Worm (Caenorhabditis elegans) whole organism, young adult: ENCODE data around the gene vrk-1.

Experiments used
- F23B12.7 ChIP-seq: sonication (generic microtip); optimal IDR thresholded peaks from 2 replicates; lab custom pipeline; 2017; ENCODE audit warnings: missing genetic modification characterization, mild to moderate bottlenecking, missing compliant biosample characterization, antibody characterized with exemption, moderate library complexity; ENCODE audit not compliant: insufficient read depth
- F37B4.10 ChIP-seq: fragments of 200-800 bp; sonication (Bioruptor generic); IDR thresholded peaks from 2 replicates; pipeline ENCODE4 v1.3.6; 2022; ENCODE audit warnings: missing genetic modification characterization, missing compliant biosample characterization
- K11D2.4 ChIP-seq: fragments of 200-800 bp; sonication (Bioruptor generic); IDR thresholded peaks from 2 replicates; pipeline ENCODE4 v1.3.6; 2022; ENCODE audit warnings: missing genetic modification reagents, missing genetic modification characterization, missing compliant biosample characterization
- Y53G8AR.9 ChIP-seq: fragments of 200-800 bp; sonication (Bioruptor generic); conservative IDR thresholded peaks from 2 replicates; pipeline ENCODE4 v1.3.6; 2022; ENCODE audit warnings: missing genetic modification reagents, missing genetic modification characterization, missing compliant biosample characterization
- Y79H2A.3 ChIP-seq: fragments of 200-800 bp; sonication (Bioruptor generic); conservative IDR thresholded peaks from 2 replicates; pipeline ENCODE4 v1.3.6; 2022; ENCODE audit warnings: missing genetic modification reagents, missing genetic modification characterization, missing compliant biosample characterization
- akir-1 ChIP-seq: fragments of 200-800 bp; sonication (Bioruptor generic); optimal IDR thresholded peaks from 2 replicates; lab custom pipeline; 2018; ENCODE audit warnings: mild to moderate bottlenecking, missing genetic modification characterization, moderate library complexity, missing compliant biosample characterization
- athp-1 ChIP-seq: sonication (generic microtip); optimal IDR thresholded peaks from 2 replicates; lab custom pipeline; 2017; ENCODE audit warnings: mild to moderate bottlenecking, missing genetic modification characterization, missing compliant biosample characterization
- attf-3 ChIP-seq: fragments of 200-800 bp; sonication (Bioruptor generic); conservative IDR thresholded peaks from 2 replicates; pipeline ENCODE4 v1.3.6; 2022; ENCODE audit warnings: missing genetic modification reagents, missing genetic modification characterization, missing compliant biosample characterization
- ccch-3 ChIP-seq: fragments of 200-800 bp; sonication (Bioruptor generic); optimal IDR thresholded peaks from 2 replicates; lab custom pipeline; 2018; ENCODE audit warnings: mild to moderate bottlenecking, missing genetic modification characterization, missing compliant biosample characterization
- cebp-1 ChIP-seq, 2 experiments: fragments of 200-800 bp in 1 of 2; sonication (Bioruptor generic) in 1 of 2; sonication (generic microtip) in 1 of 2; IDR thresholded peaks in 1 of 2; optimal IDR thresholded peaks in 1 of 2; 2 replicates each; pipeline versions ENCODE4 v1.3.6 to Lab custom; 2017 to 2022; ENCODE audit warnings: missing compliant biosample characterization in 2 of 2, missing genetic modification characterization in 2 of 2, mild to moderate bottlenecking in 1 of 2, missing genetic modification reagents in 1 of 2, moderate library complexity in 1 of 2
- ceh-100 ChIP-seq: fragments of 200-800 bp; sonication (Bioruptor generic); IDR thresholded peaks from 2 replicates; pipeline ENCODE4 v1.3.6; 2022; ENCODE audit warnings: missing genetic modification reagents, missing genetic modification characterization, missing compliant biosample characterization
- ceh-58 ChIP-seq: fragments of 200-800 bp; sonication (Bioruptor generic); IDR thresholded peaks from 2 replicates; pipeline ENCODE4 v1.3.6; 2022; ENCODE audit warnings: missing genetic modification characterization, missing compliant biosample characterization
- ceh-91 ChIP-seq: fragments of 200-800 bp; sonication (Bioruptor generic); IDR thresholded peaks from 2 replicates; pipeline ENCODE4 v1.3.6; 2022; ENCODE audit warnings: missing genetic modification reagents, missing genetic modification characterization, missing compliant biosample characterization
- die-1 ChIP-seq: sonication (generic microtip); optimal IDR thresholded peaks from 2 replicates; lab custom pipeline; 2016; ENCODE audit warnings: missing genotype, mild to moderate bottlenecking, missing genetic modification characterization, missing compliant biosample characterization
- dox-1 ChIP-seq: fragments of 200-800 bp; sonication (Bioruptor generic); IDR thresholded peaks from 2 replicates; pipeline ENCODE4 v1.3.6; 2022; ENCODE audit warnings: missing genetic modification reagents, missing genetic modification characterization, missing compliant biosample characterization
- egl-18 ChIP-seq: fragments of 200-800 bp; sonication (Bioruptor generic); IDR thresholded peaks from 2 replicates; pipeline ENCODE4 v1.3.6; 2022; ENCODE audit warnings: missing genetic modification reagents, missing genetic modification characterization, missing compliant biosample characterization
- egrh-3 ChIP-seq: fragments of 200-800 bp; sonication (Bioruptor generic); IDR thresholded peaks from 2 replicates; pipeline ENCODE4 v1.3.6; 2022; ENCODE audit warnings: missing genetic modification reagents, missing genetic modification characterization, missing compliant biosample characterization
- him-1 ChIP-seq: sonication (generic microtip); optimal IDR thresholded peaks from 2 replicates; lab custom pipeline; 2016; ENCODE audit warnings: missing genotype, missing genetic modification reagents, missing genetic modification characterization, missing compliant biosample characterization
- hlh-12 ChIP-seq: sonication (generic microtip); optimal IDR thresholded peaks from 2 replicates; lab custom pipeline; 2016; ENCODE audit warnings: missing genetic modification characterization, missing compliant biosample characterization
- hmg-20 ChIP-seq: fragments of 200-800 bp; sonication (Bioruptor generic); IDR thresholded peaks from 2 replicates; pipeline ENCODE4 v1.3.6; 2022; ENCODE audit warnings: missing genetic modification reagents, missing genetic modification characterization, missing compliant biosample characterization
- hrde-1 ChIP-seq: sonication (generic microtip); optimal IDR thresholded peaks from 2 replicates; lab custom pipeline; 2016; ENCODE audit warnings: missing genetic modification characterization, mild to moderate bottlenecking, missing compliant biosample characterization, moderate library complexity, missing genotype, missing genetic modification reagents, borderline replicate concordance
- hsf-1 ChIP-seq: fragments of 200-800 bp; sonication (Bioruptor generic); IDR thresholded peaks from 2 replicates; pipeline ENCODE4 v1.3.6; 2022; ENCODE audit warnings: missing genetic modification reagents, missing genetic modification characterization, missing compliant biosample characterization
- let-526 ChIP-seq: fragments of 200-800 bp; sonication (Bioruptor generic); IDR thresholded peaks from 2 replicates; pipeline ENCODE4 v1.3.6; 2022; ENCODE audit warnings: missing genetic modification reagents, missing genetic modification characterization, missing compliant biosample characterization
- lin-54 ChIP-seq: fragments of 200-800 bp; sonication (Bioruptor generic); optimal IDR thresholded peaks from 2 replicates; lab custom pipeline; 2018; ENCODE audit warnings: mild to moderate bottlenecking, missing genetic modification characterization, missing compliant biosample characterization
- lsy-27 ChIP-seq: sonication (generic microtip); optimal IDR thresholded peaks from 2 replicates; lab custom pipeline; 2017; ENCODE audit warnings: missing genetic modification characterization, mild to moderate bottlenecking, missing compliant biosample characterization, antibody characterized with exemption, missing genotype, borderline replicate concordance; ENCODE audit not compliant: insufficient read depth
- madf-10 ChIP-seq: sonication (generic microtip); optimal IDR thresholded peaks from 2 replicates; lab custom pipeline; 2016; ENCODE audit warnings: mild to moderate bottlenecking, missing genetic modification characterization, missing compliant biosample characterization
- madf-8 ChIP-seq: fragments of 200-800 bp; sonication (Bioruptor generic); conservative IDR thresholded peaks from 2 replicates; pipeline ENCODE4 v1.3.6; 2022; ENCODE audit warnings: missing genetic modification reagents, missing genetic modification characterization, missing compliant biosample characterization
- rec-8 ChIP-seq, 2 experiments: sonication (generic microtip); optimal IDR thresholded peaks; 2 replicates each; lab custom pipeline; 2016; ENCODE audit warnings: mild to moderate bottlenecking in 2 of 2, missing genetic modification characterization in 2 of 2, missing genetic modification reagents in 2 of 2, missing genotype in 2 of 2, missing biosample characterization in 1 of 2, missing compliant biosample characterization in 1 of 2, moderate library complexity in 1 of 2
- snpc-1.1 ChIP-seq: sonication (generic microtip); optimal IDR thresholded peaks from 2 replicates; lab custom pipeline; 2017; ENCODE audit warnings: missing genetic modification characterization, mild to moderate bottlenecking, missing compliant biosample characterization, antibody characterized with exemption, moderate library complexity, missing genotype, missing genetic modification reagents; ENCODE audit not compliant: insufficient read depth
- tbp1 ChIP-seq: fragments of 200-800 bp; sonication (Bioruptor generic); optimal IDR thresholded peaks from 2 replicates; lab custom pipeline; 2018; ENCODE audit warnings: mild to moderate bottlenecking, missing genetic modification characterization, missing compliant biosample characterization
- unc-130 ChIP-seq: sonication (generic microtip); optimal IDR thresholded peaks from 2 replicates; lab custom pipeline; 2016; ENCODE audit warnings: missing genetic modification reagents, missing genetic modification characterization, missing compliant biosample characterization
- zfh-2 ChIP-seq: fragments of 200-800 bp; sonication (Bioruptor generic); conservative IDR thresholded peaks from 2 replicates; pipeline ENCODE4 v1.3.6; 2022; ENCODE audit warnings: missing genetic modification reagents, missing genetic modification characterization, missing compliant biosample characterization
- zim-3 ChIP-seq: sonication (generic microtip); optimal IDR thresholded peaks from 2 replicates; lab custom pipeline; 2017; ENCODE audit warnings: mild to moderate bottlenecking, missing genetic modification characterization, moderate library complexity, missing compliant biosample characterization
- ztf-22 ChIP-seq: fragments of 200-800 bp; sonication (Bioruptor generic); optimal IDR thresholded peaks from 2 replicates; lab custom pipeline; 2018; ENCODE audit warnings: mild to moderate bottlenecking, missing genetic modification characterization, moderate library complexity, missing compliant biosample characterization
- ztf-25 ChIP-seq: fragments of 200-800 bp; sonication (Bioruptor generic); IDR thresholded peaks from 2 replicates; pipeline ENCODE4 v1.3.6; 2022; ENCODE audit warnings: missing genetic modification reagents, missing genetic modification characterization, missing compliant biosample characterization
- ztf-26 ChIP-seq: sonication (generic microtip); optimal IDR thresholded peaks from 2 replicates; lab custom pipeline; 2017; ENCODE audit warnings: missing genetic modification characterization, missing compliant biosample characterization
- ztf-3 ChIP-seq: fragments of 200-800 bp; sonication (Bioruptor generic); optimal IDR thresholded peaks from 2 replicates; lab custom pipeline; 2018; ENCODE audit warnings: mild to moderate bottlenecking, missing genetic modification characterization, missing compliant biosample characterization

Gene vrk-1

DNA sequence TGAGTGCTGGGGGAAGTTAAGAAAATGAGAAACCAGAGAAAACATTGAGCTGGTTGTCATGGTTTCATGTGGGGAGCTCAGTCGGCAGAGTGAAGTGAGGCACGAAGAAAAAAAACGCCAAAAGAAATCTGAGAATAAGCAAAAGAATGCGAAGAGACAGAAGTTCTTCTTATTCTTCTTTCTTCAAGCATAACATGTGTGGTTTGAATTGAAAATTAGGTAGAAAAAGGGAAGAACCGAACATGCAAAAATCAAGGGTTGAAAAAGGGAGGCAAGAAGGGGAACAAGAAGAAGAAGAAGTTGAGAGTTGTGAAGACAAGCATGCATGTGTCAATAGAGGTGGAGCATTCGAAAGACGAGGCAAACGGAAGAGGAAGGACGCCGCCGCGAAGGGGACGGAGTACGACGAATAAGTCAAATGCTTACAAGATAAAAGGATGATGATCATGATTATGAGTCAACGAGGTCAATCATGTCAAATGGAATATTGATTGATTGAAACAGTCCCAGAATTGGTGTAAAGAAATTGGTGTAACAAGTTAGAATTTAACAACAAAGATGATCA lies 36.1 kb downstream of the vrk-1 start:
- TF ChIP-seq egl-18 (GFP tag; lab: Robert Waterston, UW) (no peak), ztf-25 (GFP tag; lab: Robert Waterston, UW) (no peak), egrh-3 (no peak), lin-54 (GFP tag; lab: Kevin White, UChicago) (no peak), athp-1 (no peak), akir-1 (GFP tag; lab: Kevin White, UChicago) (no peak), ztf-22 (GFP tag; lab: Kevin White, UChicago) (no peak), F37B4.10 (GFP tag; lab: Robert Waterston, UW) (no peak), zfh-2 (GFP tag; lab: Robert Waterston, UW) (no peak), dox-1 (GFP tag; lab: Robert Waterston, UW) (no peak), cebp-1 (GFP tag; IDR thresholded peaks at IDR 0.05; lab: Robert Waterston, UW) (no peak), cebp-1 (tag; optimal IDR thresholded peaks at IDR 0.05; lab: Kevin White, UChicago) (no peak), hsf-1 (GFP tag; lab: Robert Waterston, UW) (no peak), ztf-26 (no peak), ceh-58 (GFP tag; lab: Robert Waterston, UW) (no peak), hrde-1 (no peak), ceh-91 (no peak), tbp1 (GFP tag; lab: Kevin White, UChicago) (no peak)
- TF ChIP-seq, all 124 proteins: peak for 0

ce11 chrII:5959575-5960119 lies 37.9 kb downstream of the vrk-1 start:
- TF ChIP-seq hlh-12 (no peak), rec-8 (tag; optimal IDR thresholded peaks at IDR 0.05; lab: Kevin White, UChicago) (no peak), madf-8 (no peak), madf-10 (tag; lab: Kevin White, UChicago) (no peak), unc-130 (GFP tag; lab: Kevin White, UChicago) (no peak), zim-3 (tag; lab: Kevin White, UChicago) (no peak)
- TF ChIP-seq, all 124 proteins: peak for 0

- TF ChIP-seq die-1 (tag; lab: Kevin White, UChicago) (no peak), snpc-1.1 (no peak), ztf-26 (no peak), hmg-20 (no peak), lsy-27 (tag; lab: Kevin White, UChicago) (no peak), Y53G8AR.9 (GFP tag; lab: Robert Waterston, UW) (no peak), F23B12.7 (no peak), ztf-3 (no peak), ccch-3 (GFP tag; lab: Kevin White, UChicago) (no peak), let-526 (no peak), ceh-100 (GFP tag; lab: Robert Waterston, UW) (no peak), F37B4.10 (GFP tag; lab: Robert Waterston, UW) (no peak), K11D2.4 (GFP tag; lab: Robert Waterston, UW) (no peak), egrh-3 (no peak), attf-3 (GFP tag; lab: Robert Waterston, UW) (no peak), Y79H2A.3 (GFP tag; lab: Robert Waterston, UW) (no peak), him-1 (tag; lab: Kevin White, UChicago) (no peak)
Measured at ce11 chrII:5961317-5961716, 39.5 kb downstream of the vrk-1 start, which contains the start of gene B0034.7. Gene B0034.7, plus strand, starts transcription at chrII:5961617.
